Worm (Caenorhabditis elegans) whole organism, mixed stage, embryonic: Measurements from ENCODE around the gene pmp-5.

Source experiments
- bed-3 ChIP-seq: fragments of 200-800 bp; sonication (Bioruptor generic); optimal IDR thresholded peaks from 3 replicates; lab custom pipeline; 2018; ENCODE audit warnings: mild to moderate bottlenecking, missing genetic modification characterization, moderate library complexity, missing compliant biosample characterization
- blmp-1 ChIP-seq: fragments of 150-350 bp; optimal IDR thresholded peaks from 2 replicates; lab custom pipeline; 2014; ENCODE audit warnings: missing biosample characterization, missing genetic modification characterization
- ceh-39 ChIP-seq: fragments of 150-350 bp; optimal IDR thresholded peaks from 2 replicates; lab custom pipeline; 2014; ENCODE audit warnings: missing biosample characterization, missing genetic modification characterization
- ceh-43 ChIP-seq: fragments of 200-800 bp; sonication (Bioruptor generic); optimal IDR thresholded peaks from 2 replicates; lab custom pipeline; 2018; ENCODE audit warnings: mild to moderate bottlenecking, missing genetic modification characterization, moderate library complexity, missing compliant biosample characterization
- ces-1 ChIP-seq: fragments of 150-350 bp; optimal IDR thresholded peaks from 2 replicates; lab custom pipeline; 2014; ENCODE audit warnings: missing biosample characterization, missing genetic modification reagents, missing genetic modification characterization
- cnd-1 ChIP-seq: fragments of 200-800 bp; sonication (Bioruptor generic); optimal IDR thresholded peaks from 2 replicates; lab custom pipeline; 2018; ENCODE audit warnings: mild to moderate bottlenecking, missing genetic modification characterization, missing compliant biosample characterization
- drap-1 ChIP-seq: fragments of 200-800 bp; sonication (Bioruptor generic); optimal IDR thresholded peaks from 3 replicates; lab custom pipeline; 2018; ENCODE audit warnings: mild to moderate bottlenecking, missing genetic modification characterization, missing compliant biosample characterization
- elt-1 ChIP-seq: sonication (generic microtip); optimal IDR thresholded peaks from 2 replicates; lab custom pipeline; 2017; ENCODE audit warnings: missing genetic modification characterization, mild to moderate bottlenecking, missing compliant biosample characterization, antibody characterized with exemption, moderate library complexity, borderline replicate concordance; ENCODE audit not compliant: insufficient read depth
- elt-3 ChIP-seq: fragments of 150-350 bp; optimal IDR thresholded peaks from 2 replicates; lab custom pipeline; 2014; ENCODE audit warnings: missing biosample characterization, missing genetic modification characterization
- flh-1 ChIP-seq: fragments of 200-800 bp; sonication (Bioruptor generic); optimal IDR thresholded peaks from 2 replicates; lab custom pipeline; 2018; ENCODE audit warnings: mild to moderate bottlenecking, missing genetic modification characterization, moderate library complexity, missing compliant biosample characterization
- ham-2 ChIP-seq: fragments of 200-800 bp; sonication (Bioruptor generic); optimal IDR thresholded peaks from 2 replicates; lab custom pipeline; 2018; ENCODE audit warnings: mild to moderate bottlenecking, missing genetic modification characterization, missing compliant biosample characterization
- hlh-1 ChIP-seq: fragments of 150-350 bp; optimal IDR thresholded peaks from 2 replicates; lab custom pipeline; 2014; ENCODE audit warnings: missing biosample characterization, missing genetic modification reagents, missing genetic modification characterization
- lin-13 ChIP-seq: fragments of 150-350 bp; optimal IDR thresholded peaks from 2 replicates; lab custom pipeline; 2014; ENCODE audit warnings: missing biosample characterization, missing genetic modification characterization
- lsy-2 ChIP-seq: fragments of 150-350 bp; optimal IDR thresholded peaks from 2 replicates; lab custom pipeline; 2014; ENCODE audit warnings: missing biosample characterization, missing genetic modification characterization
- mab-5 ChIP-seq: fragments of 150-350 bp; optimal IDR thresholded peaks from 2 replicates; lab custom pipeline; 2014; ENCODE audit warnings: missing biosample characterization, missing genetic modification characterization
- mep-1 ChIP-seq: fragments of 150-350 bp; optimal IDR thresholded peaks from 2 replicates; lab custom pipeline; 2017; ENCODE audit warnings: missing biosample characterization, missing genetic modification reagents, missing genetic modification characterization, inconsistent platforms
- mls-2 ChIP-seq: sonication (generic microtip); optimal IDR thresholded peaks from 2 replicates; lab custom pipeline; 2016; ENCODE audit warnings: mild to moderate bottlenecking, missing genetic modification characterization, moderate library complexity, missing compliant biosample characterization
- nhr-12 ChIP-seq: fragments of 150-350 bp; optimal IDR thresholded peaks from 2 replicates; lab custom pipeline; 2014; ENCODE audit warnings: missing biosample characterization, missing genetic modification characterization
- nhr-2 ChIP-seq: fragments of 150-350 bp; optimal IDR thresholded peaks from 2 replicates; lab custom pipeline; 2014; ENCODE audit warnings: missing biosample characterization, missing genetic modification characterization
- nhr-237 ChIP-seq: fragments of 150-350 bp; optimal IDR thresholded peaks from 2 replicates; lab custom pipeline; 2014; ENCODE audit warnings: missing biosample characterization, missing genetic modification characterization
- nhr-28 ChIP-seq: fragments of 150-350 bp; optimal IDR thresholded peaks from 2 replicates; lab custom pipeline; 2014; ENCODE audit warnings: missing biosample characterization, missing genetic modification characterization
- nhr-76 ChIP-seq: sonication (generic microtip); optimal IDR thresholded peaks from 2 replicates; lab custom pipeline; 2017; ENCODE audit warnings: missing biosample characterization, missing genetic modification characterization
- pha-4 ChIP-seq: fragments of 150-350 bp; optimal IDR thresholded peaks from 2 replicates; lab custom pipeline; 2018; ENCODE audit warnings: missing biosample characterization, missing genetic modification reagents, missing genetic modification characterization
- sem-2 ChIP-seq: fragments of 200-800 bp; sonication (Bioruptor generic); optimal IDR thresholded peaks from 2 replicates; lab custom pipeline; 2018; ENCODE audit warnings: mild to moderate bottlenecking, missing genetic modification characterization, missing compliant biosample characterization
- snpc-4 ChIP-seq: fragments of 150-350 bp; optimal IDR thresholded peaks from 2 replicates; lab custom pipeline; 2014; ENCODE audit warnings: missing biosample characterization, missing genetic modification characterization
- sptf-1 ChIP-seq: sonication (generic microtip); optimal IDR thresholded peaks from 2 replicates; lab custom pipeline; 2017; ENCODE audit warnings: mild to moderate bottlenecking, missing genetic modification characterization, moderate library complexity, missing compliant biosample characterization
- tbx-8 ChIP-seq: fragments of 200-800 bp; sonication (Bioruptor generic); optimal IDR thresholded peaks from 2 replicates; lab custom pipeline; 2018; ENCODE audit warnings: mild to moderate bottlenecking, missing genetic modification characterization, moderate library complexity, missing compliant biosample characterization
- unc-120 ChIP-seq: sonication (generic microtip); optimal IDR thresholded peaks from 2 replicates; lab custom pipeline; 2017; ENCODE audit warnings: missing genetic modification characterization, missing compliant biosample characterization; ENCODE audit not compliant: poor library complexity, severe bottlenecking
- unc-39 ChIP-seq: fragments of 150-350 bp; optimal IDR thresholded peaks from 2 replicates; lab custom pipeline; 2014; ENCODE audit warnings: missing biosample characterization, missing genetic modification characterization
- unc-62 ChIP-seq: fragments of 150-350 bp; optimal IDR thresholded peaks from 2 replicates; lab custom pipeline; 2014; ENCODE audit warnings: missing biosample characterization, missing genetic modification reagents, missing genetic modification characterization
- zip-8 ChIP-seq: fragments of 150-350 bp; optimal IDR thresholded peaks from 2 replicates; lab custom pipeline; 2014; ENCODE audit warnings: missing biosample characterization, missing genetic modification characterization
- ztf-11 ChIP-seq: fragments of 150-350 bp; optimal IDR thresholded peaks from 2 replicates; lab custom pipeline; 2014; ENCODE audit warnings: missing biosample characterization, missing genetic modification characterization

The pmp-5 gene

ce11 chrV:6657532-6658259 is 7.9 kb downstream of the pmp-5 start:
- TF ChIP-seq ham-2 (GFP tag; lab: Kevin White, UChicago) (no peak), ztf-11 (tag; lab: Kevin White, UChicago) (no peak), ceh-39 (tag; lab: Kevin White, UChicago) (no peak), mep-1 (tag; lab: Kevin White, UChicago) (no peak), hlh-1 (no peak), cnd-1 (tag; lab: Kevin White, UChicago) (no peak)

- TF ChIP-seq nhr-2 (tag; lab: Kevin White, UChicago) (no peak), mab-5 (no peak), hlh-1 (no peak), ceh-39 (tag; lab: Kevin White, UChicago) (peak; percentile 55), lsy-2 (tag; lab: Kevin White, UChicago) (peak; percentile 56), ceh-43 (GFP tag; lab: Kevin White, UChicago) (no peak), ham-2 (GFP tag; lab: Kevin White, UChicago) (no peak), ztf-11 (tag; lab: Kevin White, UChicago) (no peak), lin-13 (tag; lab: Kevin White, UChicago) (no peak), elt-3 (tag; lab: Kevin White, UChicago) (no peak), nhr-76 (tag; lab: Kevin White, UChicago) (no peak), unc-120 (peak; percentile 82), blmp-1 (tag; lab: Kevin White, UChicago) (peak; percentile 11), mls-2 (tag; lab: Kevin White, UChicago) (no peak), nhr-28 (tag; lab: Kevin White, UChicago) (no peak), nhr-237 (tag; lab: Kevin White, UChicago) (peak; percentile 53), bed-3 (GFP tag; lab: Kevin White, UChicago) (no peak), mep-1 (tag; lab: Kevin White, UChicago) (peak; percentile 7), zip-8 (tag; lab: Kevin White, UChicago) (no peak), elt-1 (tag; lab: Kevin White, UChicago) (no peak), snpc-4 (tag; lab: Kevin White, UChicago) (no peak), sem-2 (GFP tag; lab: Kevin White, UChicago) (no peak), ces-1 (peak; percentile 25), unc-39 (tag; lab: Kevin White, UChicago) (no peak), sptf-1 (tag; lab: Kevin White, UChicago) (no peak), pha-4 (tag; lab: Kevin White, UChicago) (peak; percentile 34)
- TF ChIP-seq, all 35 proteins: peak for 8
Measured at ce11 chrV:6656451-6657115, 9.0 kb downstream of the pmp-5 start, which contains the start of gene snb-1. TSS of gene snb-1 (minus strand) at chrV:6656501.

- no peak for TF ChIP-seq nhr-237 (tag; lab: Kevin White, UChicago)
- no peak for TF ChIP-seq ham-2 (GFP tag; lab: Kevin White, UChicago)
- no peak for TF ChIP-seq ces-1
- TF ChIP-seq lin-13 (tag; lab: Kevin White, UChicago) = no peak
- no peak for TF ChIP-seq unc-39 (tag; lab: Kevin White, UChicago)
- no peak for TF ChIP-seq tbx-8 (GFP tag; lab: Kevin White, UChicago)
- TF ChIP-seq lsy-2 (tag; lab: Kevin White, UChicago) = no peak
- no peak for TF ChIP-seq snpc-4 (tag; lab: Kevin White, UChicago)
- TF ChIP-seq nhr-76 (tag; lab: Kevin White, UChicago) = no peak
- no peak for TF ChIP-seq flh-1
- no peak for TF ChIP-seq drap-1
- no peak for TF ChIP-seq hlh-1
- TF ChIP-seq mab-5 = no peak
- no peak for TF ChIP-seq unc-62 (GFP tag; lab: Kevin White, UChicago)
- TF ChIP-seq nhr-2 (tag; lab: Kevin White, UChicago) = no peak
- no peak for TF ChIP-seq bed-3 (GFP tag; lab: Kevin White, UChicago)
- TF ChIP-seq sptf-1 (tag; lab: Kevin White, UChicago) = no peak
- TF ChIP-seq ztf-11 (tag; lab: Kevin White, UChicago) = no peak
- TF ChIP-seq nhr-28 (tag; lab: Kevin White, UChicago) = no peak
- no peak for TF ChIP-seq nhr-12 (tag; lab: Kevin White, UChicago)
Measured at ce11 chrV:6655174-6655573, 10.4 kb downstream of the pmp-5 start, which contains the start of gene syx-18. TSS of gene syx-18 (minus strand) at chrV:6655449.
